Fruit fly (Drosophila melanogaster) whole organism, embryonic: ENCODE data around the gene CG44005.

Source experiments
- CG10462 ChIP-seq: fragments of 200-800 bp; sonication (Bioruptor generic); optimal IDR thresholded peaks from 2 replicates; lab custom pipeline; 2016; ENCODE audit warnings: missing biosample characterization, missing genetic modification characterization
- CG11723 ChIP-seq: fragments of 200-800 bp; sonication (Bioruptor generic); optimal IDR thresholded peaks from 2 replicates; lab custom pipeline; 2017; ENCODE audit warnings: missing biosample characterization, mild to moderate bottlenecking, missing genetic modification characterization
- CG14014 ChIP-seq: fragments of 200-800 bp; sonication (Bioruptor generic); IDR thresholded peaks from 2 replicates; pipeline ENCODE4 v1.3.6; 2022; ENCODE audit warnings: missing biosample characterization, missing genetic modification characterization
- CG1602 ChIP-seq: fragments of 200-800 bp; sonication (Bioruptor generic); optimal IDR thresholded peaks from 3 replicates; lab custom pipeline; 2016; ENCODE audit warnings: missing biosample characterization, missing genetic modification characterization
- CG16813 ChIP-seq: fragments of 200-800 bp; sonication (Bioruptor generic); IDR thresholded peaks from 3 replicates; pipeline ENCODE4 v1.3.6; 2022; ENCODE audit warnings: missing biosample characterization, missing genetic modification characterization; ENCODE audit not compliant: partially characterized antibody
- CG18764 ChIP-seq: fragments of 200-800 bp; sonication (Bioruptor generic); optimal IDR thresholded peaks from 3 replicates; lab custom pipeline; 2016; ENCODE audit warnings: missing biosample characterization, missing genetic modification characterization
- CG32532 ChIP-seq: fragments of 200-800 bp; sonication (Bioruptor generic); IDR thresholded peaks from 2 replicates; pipeline ENCODE4 v1.3.6; 2022; ENCODE audit warnings: missing biosample characterization, missing genetic modification characterization
- CG34422 ChIP-seq: fragments of 200-800 bp; sonication (Bioruptor generic); IDR thresholded peaks from 3 replicates; pipeline ENCODE4 v1.3.6; 2022; ENCODE audit warnings: missing biosample characterization, missing genetic modification characterization
- CG4854 ChIP-seq: fragments of 200-800 bp; sonication (Bioruptor generic); optimal IDR thresholded peaks from 2 replicates; lab custom pipeline; 2016; ENCODE audit warnings: missing biosample characterization, missing genetic modification characterization, inconsistent platforms
- CG7357 ChIP-seq: fragments of 200-800 bp; sonication (Bioruptor generic); IDR thresholded peaks from 3 replicates; pipeline ENCODE4 v1.3.6; 2022; ENCODE audit warnings: missing biosample characterization, missing genetic modification characterization
- CG7928 ChIP-seq: fragments of 200-800 bp; sonication (Bioruptor generic); optimal IDR thresholded peaks from 2 replicates; lab custom pipeline; 2017; ENCODE audit warnings: missing biosample characterization, mild to moderate bottlenecking, missing genetic modification characterization
- CG9797 ChIP-seq: fragments of 200-800 bp; sonication (Bioruptor generic); optimal IDR thresholded peaks from 3 replicates; lab custom pipeline; 2018; ENCODE audit warnings: missing biosample characterization, mild to moderate bottlenecking, missing genetic modification characterization
- D19B ChIP-seq: fragments of 200-800 bp; sonication (Bioruptor generic); optimal IDR thresholded peaks from 2 replicates; lab custom pipeline; 2017; ENCODE audit warnings: missing biosample characterization, mild to moderate bottlenecking, missing genetic modification characterization
- Eip74EF ChIP-seq, 2 experiments: fragments of 200-800 bp in 1 of 2; fragments of >200 bp in 1 of 2; sonication (Bioruptor generic) in 1 of 2; optimal IDR thresholded peaks; 2 replicates each; lab custom pipeline; 2017 to 2019; ENCODE audit warnings: missing biosample characterization in 2 of 2, missing genetic modification characterization in 2 of 2, mild to moderate bottlenecking in 1 of 2, moderate library complexity in 1 of 2
- HLHmδ ChIP-seq: fragments of 200-800 bp; sonication (Bioruptor generic); optimal IDR thresholded peaks from 2 replicates; lab custom pipeline; 2018; ENCODE audit warnings: missing biosample characterization, mild to moderate bottlenecking, missing genetic modification characterization, moderate library complexity
- Jarid2 ChIP-seq: fragments of 200-800 bp; sonication (Bioruptor generic); optimal IDR thresholded peaks from 3 replicates; lab custom pipeline; 2017; ENCODE audit warnings: mild to moderate bottlenecking, missing biosample characterization, missing genetic modification reagents, missing genetic modification characterization
- Max ChIP-seq: fragments of 200-800 bp; sonication (Bioruptor generic); optimal IDR thresholded peaks from 2 replicates; lab custom pipeline; 2016; ENCODE audit warnings: missing biosample characterization, mild to moderate bottlenecking, missing genetic modification characterization
- Neu2 ChIP-seq: fragments of 200-800 bp; sonication (Bioruptor generic); optimal IDR thresholded peaks from 3 replicates; lab custom pipeline; 2016; ENCODE audit warnings: missing biosample characterization, missing genetic modification characterization, borderline replicate concordance
- Nf-YB ChIP-seq: fragments of 200-800 bp; sonication (Bioruptor generic); optimal IDR thresholded peaks from 3 replicates; lab custom pipeline; 2019; ENCODE audit warnings: missing biosample characterization, mild to moderate bottlenecking, missing genetic modification characterization, moderate library complexity
- Oli ChIP-seq: fragments of 200-800 bp; sonication (Bioruptor generic); optimal IDR thresholded peaks from 2 replicates; lab custom pipeline; 2018; ENCODE audit warnings: missing biosample characterization, mild to moderate bottlenecking, missing genetic modification characterization, moderate library complexity
- Sin3A ChIP-seq: fragments of >200 bp; optimal IDR thresholded peaks from 2 replicates; lab custom pipeline; 2018
- Sry-δ ChIP-seq: fragments of 200-800 bp; sonication (Bioruptor generic); optimal IDR thresholded peaks from 2 replicates; lab custom pipeline; 2016; ENCODE audit warnings: missing biosample characterization, missing genetic modification characterization
- Tbp ChIP-seq: fragments of >200 bp; optimal IDR thresholded peaks from 2 replicates; lab custom pipeline; 2018; ENCODE audit warnings: missing biosample characterization, missing genetic modification characterization
- abd-A ChIP-seq: fragments of 200-800 bp; sonication (Bioruptor generic); optimal IDR thresholded peaks from 3 replicates; lab custom pipeline; 2019; ENCODE audit warnings: missing biosample characterization, mild to moderate bottlenecking, missing genetic modification characterization, moderate library complexity
- chn ChIP-seq: fragments of 200-800 bp; sonication (Bioruptor generic); optimal IDR thresholded peaks from 2 replicates; lab custom pipeline; 2016; ENCODE audit warnings: missing biosample characterization, missing genetic modification characterization
- dimm ChIP-seq: fragments of 200-800 bp; sonication (Bioruptor generic); IDR thresholded peaks from 2 replicates; pipeline ENCODE4 v1.3.6; 2022; ENCODE audit warnings: missing biosample characterization, missing genetic modification characterization
- dm ChIP-seq: fragments of 200-800 bp; sonication (Bioruptor generic); optimal IDR thresholded peaks from 3 replicates; lab custom pipeline; 2016; ENCODE audit warnings: missing biosample characterization, missing genetic modification characterization
- dmrt11E ChIP-seq: fragments of 200-800 bp; sonication (Bioruptor generic); optimal IDR thresholded peaks from 3 replicates; lab custom pipeline; 2018; ENCODE audit warnings: missing biosample characterization, mild to moderate bottlenecking, missing genetic modification characterization, moderate library complexity
- emc ChIP-seq: fragments of 200-800 bp; sonication (Bioruptor generic); optimal IDR thresholded peaks from 2 replicates; lab custom pipeline; 2016; ENCODE audit warnings: missing biosample characterization, missing genetic modification characterization
- fd96Cb ChIP-seq: fragments of 200-800 bp; sonication (Bioruptor generic); optimal IDR thresholded peaks from 2 replicates; lab custom pipeline; 2018; ENCODE audit warnings: missing biosample characterization, mild to moderate bottlenecking, missing genetic modification characterization, moderate library complexity
- fu2 ChIP-seq: fragments of 200-800 bp; sonication (Bioruptor generic); optimal IDR thresholded peaks from 2 replicates; lab custom pipeline; 2016; ENCODE audit warnings: missing biosample characterization, missing genetic modification characterization
- gro ChIP-seq: fragments of 200-800 bp; sonication (Bioruptor generic); optimal IDR thresholded peaks from 2 replicates; lab custom pipeline; 2016; ENCODE audit warnings: missing biosample characterization, missing genetic modification characterization
- her ChIP-seq: fragments of 200-800 bp; sonication (Bioruptor generic); optimal IDR thresholded peaks from 2 replicates; lab custom pipeline; 2016; ENCODE audit warnings: missing biosample characterization, missing genetic modification characterization
- ind ChIP-seq: fragments of 200-800 bp; sonication (Bioruptor generic); optimal IDR thresholded peaks from 3 replicates; lab custom pipeline; 2016; ENCODE audit warnings: missing biosample characterization, missing genetic modification characterization
- kah ChIP-seq: fragments of 200-800 bp; sonication (Bioruptor generic); optimal IDR thresholded peaks from 2 replicates; lab custom pipeline; 2018; ENCODE audit warnings: missing biosample characterization, mild to moderate bottlenecking, missing genetic modification characterization
- klu ChIP-seq: fragments of 200-800 bp; sonication (Bioruptor generic); IDR thresholded peaks from 2 replicates; pipeline ENCODE4 v1.3.6; 2022; ENCODE audit warnings: missing biosample characterization, missing genetic modification characterization
- lbe ChIP-seq: fragments of 200-800 bp; sonication (Bioruptor generic); optimal IDR thresholded peaks from 2 replicates; lab custom pipeline; 2016; ENCODE audit warnings: missing biosample characterization, mild to moderate bottlenecking, missing genetic modification characterization
- lola ChIP-seq, 3 experiments: fragments of >200 bp in 2 of 3; fragments of 200-800 bp in 1 of 3; sonication (Bioruptor generic) in 1 of 3; optimal IDR thresholded peaks; 2 replicates each; lab custom pipeline; 2017 to 2019; ENCODE audit warnings: missing biosample characterization in 3 of 3, missing genetic modification characterization in 3 of 3, mild to moderate bottlenecking in 1 of 3, moderate library complexity in 1 of 3
- onecut ChIP-seq: fragments of 200-800 bp; sonication (Bioruptor generic); IDR thresholded peaks from 2 replicates; pipeline ENCODE4 v1.3.6; 2022; ENCODE audit warnings: missing biosample characterization, missing genetic modification characterization
- peb ChIP-seq: fragments of 200-800 bp; sonication (Bioruptor generic); IDR thresholded peaks from 2 replicates; pipeline ENCODE4 v1.3.6; 2022; ENCODE audit warnings: missing biosample characterization, missing genetic modification characterization
- pho ChIP-seq: fragments of 200-800 bp; sonication (Bioruptor generic); optimal IDR thresholded peaks from 2 replicates; lab custom pipeline; 2016; ENCODE audit warnings: missing biosample characterization, missing genetic modification characterization
- repo ChIP-seq: fragments of 200-800 bp; sonication (Bioruptor generic); optimal IDR thresholded peaks from 2 replicates; lab custom pipeline; 2016; ENCODE audit warnings: missing biosample characterization, missing genetic modification characterization
- sc ChIP-seq, 3 experiments: fragments of >200 bp in 2 of 3; fragments of 200-800 bp in 1 of 3; sonication (Bioruptor generic) in 1 of 3; optimal IDR thresholded peaks; 2 replicates in 2 of 3; 3 replicates in 1 of 3; lab custom pipeline; 2017; ENCODE audit warnings: mild to moderate bottlenecking in 1 of 3, missing biosample characterization in 1 of 3, missing genetic modification characterization in 1 of 3, missing genetic modification reagents in 1 of 3
- sima ChIP-seq: fragments of 200-800 bp; sonication (Bioruptor generic); optimal IDR thresholded peaks from 2 replicates; lab custom pipeline; 2016; ENCODE audit warnings: missing biosample characterization, missing genetic modification characterization
- ssp ChIP-seq: fragments of 200-800 bp; sonication (Bioruptor generic); IDR thresholded peaks from 2 replicates; pipeline ENCODE4 v1.3.6; 2022; ENCODE audit warnings: missing biosample characterization, missing genetic modification characterization
- tup ChIP-seq: fragments of 200-800 bp; sonication (Bioruptor generic); optimal IDR thresholded peaks from 2 replicates; lab custom pipeline; 2016; ENCODE audit warnings: missing biosample characterization, mild to moderate bottlenecking, missing genetic modification characterization, moderate library complexity
- twi ChIP-seq: fragments of 200-800 bp; optimal IDR thresholded peaks from 2 replicates; lab custom pipeline; 2019; ENCODE audit warnings: missing biosample characterization, mild to moderate bottlenecking, missing genetic modification characterization, moderate library complexity
- z ChIP-seq: fragments of 200-800 bp; sonication (Bioruptor generic); IDR thresholded peaks from 3 replicates; pipeline ENCODE4 v1.3.6; 2022; ENCODE audit warnings: missing biosample characterization, missing genetic modification characterization
- zf30C ChIP-seq: fragments of 200-800 bp; sonication (Bioruptor generic); optimal IDR thresholded peaks from 3 replicates; lab custom pipeline; 2018; ENCODE audit warnings: missing biosample characterization, mild to moderate bottlenecking, missing genetic modification characterization

CG44005 gene

DNA sequence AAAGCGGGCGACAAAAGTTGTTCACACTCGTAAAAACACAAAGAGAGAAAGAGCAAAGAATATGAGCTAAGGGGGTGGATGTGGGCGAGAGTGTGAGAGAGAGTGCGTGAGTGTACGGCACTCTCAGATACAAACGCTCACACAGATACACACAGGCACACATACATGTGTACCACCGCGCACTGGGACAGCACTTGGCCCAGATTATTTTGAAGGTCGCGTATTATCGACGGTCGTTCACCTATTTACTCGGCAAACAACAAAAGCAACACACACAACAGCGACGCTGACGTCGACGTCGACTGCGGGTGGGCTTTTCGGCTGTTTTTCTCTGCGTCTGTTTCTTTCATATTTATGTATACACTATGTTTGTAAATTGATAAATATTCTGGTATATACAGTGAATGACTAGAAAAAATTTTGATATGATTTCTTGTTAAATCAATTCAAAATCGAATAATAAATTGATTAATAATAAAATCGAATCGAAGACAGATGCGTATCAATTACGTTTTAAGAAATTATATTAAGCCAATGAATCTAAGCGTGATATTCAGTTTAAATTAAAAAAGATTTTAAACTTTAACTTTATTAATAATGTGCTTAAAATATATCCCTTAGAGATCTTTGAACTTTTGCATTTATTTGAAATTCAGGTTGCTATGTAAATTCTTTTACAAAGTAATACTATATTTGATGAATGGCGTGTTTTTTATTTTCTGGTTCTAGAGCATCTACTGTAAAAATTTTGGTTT, 42.2 kb downstream of the CG44005 start (continued):
- peak; percentile 56 for TF ChIP-seq Max (GFP tag; lab: Kevin White, UChicago)
- TF ChIP-seq onecut (GFP tag; lab: Robert Waterston, UW) = peak; percentile 93
- peak; percentile 74 for TF ChIP-seq tup (GFP tag; lab: Kevin White, UChicago)
- TF ChIP-seq pho = peak; percentile 11
- TF ChIP-seq Tbp (GFP tag; lab: Kevin White, UChicago) = no peak
- TF ChIP-seq ssp (GFP tag; lab: Robert Waterston, UW) = no peak
- no peak for TF ChIP-seq Neu2 (GFP tag; lab: Kevin White, UChicago)
- TF ChIP-seq CG7928 = no peak
- TF ChIP-seq CG4854 (GFP tag; lab: Kevin White, UChicago) = peak; percentile 59
- peak; percentile 72 for TF ChIP-seq CG11723 (GFP tag; lab: Kevin White, UChicago)
- no peak for TF ChIP-seq zf30C (GFP tag; lab: Kevin White, UChicago)
- no peak for TF ChIP-seq CG7357
- TF ChIP-seq CG1602 (GFP tag; lab: Kevin White, UChicago) = no peak
- no peak for TF ChIP-seq fu2 (GFP tag; lab: Kevin White, UChicago)
- TF ChIP-seq CG32532 = peak; percentile 25; the same call in 1 of the 2 replicates
- peak; percentile 54 for TF ChIP-seq twi (tag; lab: Kevin White, UChicago)
- TF ChIP-seq Sry-δ (GFP tag; lab: Kevin White, UChicago) = peak; percentile 35
- TF ChIP-seq fd96Cb (tag; lab: Kevin White, UChicago) = peak; percentile 16
- TF ChIP-seq emc (GFP tag; lab: Kevin White, UChicago) = no peak
- peak in 1 of 2 experiments; percentile 18 for TF ChIP-seq Eip74EF (GFP tag; optimal IDR thresholded peaks at IDR 0.05; lab: Kevin White, UChicago)
- peak; percentile 41 for TF ChIP-seq CG10462
- no peak for TF ChIP-seq peb (GFP tag; lab: Robert Waterston, UW)
- TF ChIP-seq repo = peak; percentile 75
- TF ChIP-seq sima = peak; percentile 45
- TF ChIP-seq z (GFP tag; lab: Robert Waterston, UW) = peak; percentile 85
- no peak for TF ChIP-seq klu
- TF ChIP-seq chn (GFP tag; lab: Kevin White, UChicago) = peak; percentile 22
- TF ChIP-seq dm (GFP tag; lab: Kevin White, UChicago) = no peak
- TF ChIP-seq Nf-YB (GFP tag; lab: Kevin White, UChicago) = peak; percentile 46
- no peak for TF ChIP-seq ind
- TF ChIP-seq lola (GFP tag; optimal IDR thresholded peaks at IDR 0.05; lab: Kevin White, UChicago) = peak in 1 of 3 experiments; percentile 55
- peak; percentile 17 for TF ChIP-seq Oli
- TF ChIP-seq CG34422 = peak; percentile 49; the same call in 1 of the 3 replicates
- TF ChIP-seq lbe (GFP tag; lab: Kevin White, UChicago) = peak; percentile 46
- no peak for TF ChIP-seq Sin3A (lab: Kevin White, UChicago)
- TF ChIP-seq kah (GFP tag; lab: Kevin White, UChicago) = peak; percentile 47
- no peak for TF ChIP-seq sc (optimal IDR thresholded peaks at IDR 0.05; lab: Kevin White, UChicago)
- peak; percentile 77 for TF ChIP-seq sc (GFP tag; optimal IDR thresholded peaks at IDR 0.05; lab: Kevin White, UChicago)
- TF ChIP-seq CG9797 (GFP tag; lab: Kevin White, UChicago) = peak; percentile 19
- TF ChIP-seq dimm (GFP tag; lab: Robert Waterston, UW) = no peak
- TF ChIP-seq D19B (GFP tag; lab: Kevin White, UChicago) = no peak
- peak; percentile 83; the same call in 1 of the 2 replicates for TF ChIP-seq CG14014 (GFP tag; lab: Robert Waterston, UW)
- TF ChIP-seq dmrt11E (tag; lab: Kevin White, UChicago) = peak; percentile 62
- TF ChIP-seq CG18764 (GFP tag; lab: Kevin White, UChicago) = peak; percentile 73
- TF ChIP-seq her = peak; percentile 76
- peak; percentile 66 for TF ChIP-seq Jarid2 (GFP tag; lab: Kevin White, UChicago)
- peak; percentile 96 for TF ChIP-seq abd-A
- peak; percentile 92 for TF ChIP-seq HLHmδ
- TF ChIP-seq gro (GFP tag; lab: Kevin White, UChicago) = peak; percentile 52
- no peak for TF ChIP-seq CG16813 (GFP tag; lab: Robert Waterston, UW)
